Worm (Caenorhabditis elegans) whole organism, L1 larva: ENCODE results near the gene EGAP5.1.

Experiments used
- dpl-1 ChIP-seq, 3 experiments: fragments of 150-350 bp in 2 of 3; sonication (generic microtip) in 1 of 3; optimal IDR thresholded peaks; 2 replicates each; lab custom pipeline; 2014 to 2017; ENCODE audit warnings: missing biosample characterization in 3 of 3, missing genetic modification characterization in 3 of 3, missing genetic modification reagents in 3 of 3
- jun-1 ChIP-seq: fragments of 150-350 bp; optimal IDR thresholded peaks from 2 replicates; lab custom pipeline; 2014; ENCODE audit warnings: missing biosample characterization, missing genetic modification reagents, missing genetic modification characterization
- lin-15B ChIP-seq: fragments of 150-350 bp; sonication (generic microtip); optimal IDR thresholded peaks from 3 replicates; lab custom pipeline; 2014; ENCODE audit warnings: missing biosample characterization, missing genetic modification characterization
- nhr-77 ChIP-seq: fragments of 150-350 bp; optimal IDR thresholded peaks from 2 replicates; lab custom pipeline; 2014; ENCODE audit warnings: missing biosample characterization, missing genetic modification characterization
- unc-130 ChIP-seq: fragments of 150-350 bp; optimal IDR thresholded peaks from 2 replicates; lab custom pipeline; 2017; ENCODE audit warnings: missing biosample characterization, missing genetic modification characterization, inconsistent platforms
- unc-62 ChIP-seq: fragments of 150-350 bp; optimal IDR thresholded peaks from 2 replicates; lab custom pipeline; 2014; ENCODE audit warnings: missing biosample characterization, missing genetic modification reagents, missing genetic modification characterization

DNA sequence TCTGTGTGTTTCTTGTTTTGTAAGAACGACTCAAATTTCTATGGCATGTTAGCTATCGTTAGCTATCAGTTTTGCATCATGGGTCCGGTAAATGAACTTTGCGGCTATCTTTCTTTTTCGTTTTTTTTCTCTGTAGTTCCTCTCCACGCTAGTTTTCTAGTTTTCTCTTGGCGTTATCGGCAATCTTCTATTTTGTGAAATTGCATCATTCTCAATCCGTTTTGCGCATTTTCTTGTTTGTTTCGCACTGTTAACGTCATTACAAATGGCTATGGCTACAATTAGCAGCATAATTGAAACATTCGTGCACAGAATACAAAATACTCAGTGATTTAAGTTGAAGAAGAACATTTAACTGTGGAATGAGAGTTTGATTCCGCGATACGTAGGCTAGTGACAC is 50.2 kb downstream of the EGAP5.1 start:
- no peak for TF ChIP-seq jun-1 (tag; lab: Kevin White, UChicago)
- TF ChIP-seq unc-62 (GFP tag; lab: Kevin White, UChicago), result no peak
- TF ChIP-seq dpl-1 (GFP tag; optimal IDR thresholded peaks at IDR 0.05; lab: Kevin White, UChicago), result no peak
- TF ChIP-seq nhr-77, result no peak
- TF ChIP-seq lin-15B (tag; lab: Kevin White, UChicago), result no peak
- no peak for TF ChIP-seq unc-130 (tag; lab: Kevin White, UChicago)
